Fruit fly (Drosophila melanogaster) whole organism, wandering third instar larva: ENCODE results near the gene Ptp99A.

Source experiments
- Abd-B ChIP-seq: fragments of >200 bp; optimal IDR thresholded peaks from 2 replicates; lab custom pipeline; 2017; ENCODE audit warnings: missing biosample characterization, missing genetic modification characterization
- CG32264 ChIP-seq: fragments of 200-800 bp; sonication (Bioruptor generic); optimal IDR thresholded peaks from 2 replicates; lab custom pipeline; 2016; ENCODE audit warnings: missing biosample characterization, missing genetic modification characterization
- Myc ChIP-seq: fragments of >200 bp; optimal IDR thresholded peaks from 2 replicates; lab custom pipeline; 2017
- OdsH ChIP-seq: fragments of 200-800 bp; sonication (Bioruptor generic); optimal IDR thresholded peaks from 2 replicates; lab custom pipeline; 2016; ENCODE audit warnings: missing biosample characterization, mild to moderate bottlenecking, missing genetic modification characterization
- br ChIP-seq: fragments of 200-800 bp; sonication (Bioruptor generic); optimal IDR thresholded peaks from 2 replicates; lab custom pipeline; 2016; ENCODE audit warnings: missing biosample characterization, missing genetic modification characterization
- fru ChIP-seq: fragments of 200-800 bp; sonication (Bioruptor generic); optimal IDR thresholded peaks from 3 replicates; lab custom pipeline; 2016; ENCODE audit warnings: missing biosample characterization, mild to moderate bottlenecking, missing genetic modification characterization
- lola ChIP-seq: fragments of >200 bp; optimal IDR thresholded peaks from 2 replicates; lab custom pipeline; 2017; ENCODE audit warnings: missing biosample characterization, missing genetic modification characterization
- pan ChIP-seq: fragments of >200 bp; optimal IDR thresholded peaks from 2 replicates; lab custom pipeline; 2017
- usp ChIP-seq: fragments of >200 bp; optimal IDR thresholded peaks from 2 replicates; lab custom pipeline; 2017; ENCODE audit warnings: missing biosample characterization, missing genetic modification characterization

- TF ChIP-seq lola (no peak), Myc (lab: Kevin White, UChicago) (no peak), pan (lab: Kevin White, UChicago) (no peak), fru (GFP tag; lab: Kevin White, UChicago) (no peak), usp (GFP tag; lab: Kevin White, UChicago) (no peak), Abd-B (GFP tag; lab: Kevin White, UChicago) (no peak), br (no peak), OdsH (GFP tag; lab: Kevin White, UChicago) (no peak), CG32264 (GFP tag; lab: Kevin White, UChicago) (no peak)
Observed at dm6 chr3R:29526565-29526964, 149.1 kb downstream of the Ptp99A start.
